Fruit fly (Drosophila melanogaster): ENCODE data around the gene CG18178.

Gene CG18178

dm6 chr3L:9695647-9696046 is 23.3 kb downstream of the CG18178 start (continued):
- TF ChIP-seq pzg (GFP tag; optimal IDR thresholded peaks at IDR 0.05) (no peak), CG17802 (tag; optimal IDR thresholded peaks at IDR 0.05) (no peak), CG11504 (tag; optimal IDR thresholded peaks at IDR 0.05) (peak; percentile 62), ase (GFP tag; IDR thresholded peaks at IDR 0.05) (no peak), CG3163 (GFP tag; optimal IDR thresholded peaks at IDR 0.05) (no peak), org-1 (GFP tag; optimal IDR thresholded peaks at IDR 0.05) (peak; percentile 20), fru (optimal IDR thresholded peaks at IDR 0.05) (no peak), phol (tag; optimal IDR thresholded peaks at IDR 0.05) (peak; percentile 41), row (GFP tag; IDR thresholded peaks at IDR 0.05) (peak; percentile 52; the same call in 2 of the 3 replicates), CG12071 (GFP tag; optimal IDR thresholded peaks at IDR 0.05) (no peak), CG17612 (GFP tag; IDR thresholded peaks at IDR 0.05) (no peak), ap (GFP tag; IDR thresholded peaks at IDR 0.05) (no peak), Lim3 (GFP tag; IDR thresholded peaks at IDR 0.05) (no peak), Drgx (GFP tag; IDR thresholded peaks at IDR 0.05) (0 out of 2 replicates have a peak, but pooled peaks have one; percentile 27), wdn (GFP tag; IDR thresholded peaks at IDR 0.05) (no peak), Xrp1 (GFP tag; IDR thresholded peaks at IDR 0.05) (peak; percentile 26; the same call in 1 of the 2 replicates), CG9215 (GFP tag; IDR thresholded peaks at IDR 0.05) (no peak), CG6175 (GFP tag; IDR thresholded peaks at IDR 0.05) (no peak), bigmax (GFP tag; optimal IDR thresholded peaks at IDR 0.05) (no peak), CG2120 (GFP tag; optimal IDR thresholded peaks at IDR 0.05) (peak; percentile 48), Optix (GFP tag; IDR thresholded peaks at IDR 0.05) (no peak), fd96Cb (tag; optimal IDR thresholded peaks at IDR 0.05) (no peak), Fer1 (GFP tag; optimal IDR thresholded peaks at IDR 0.05) (no peak), CG7786 (GFP tag; optimal IDR thresholded peaks at IDR 0.05) (no peak), lmd (GFP tag; IDR thresholded peaks at IDR 0.05) (peak; percentile 21; the same call in 1 of the 2 replicates), prd (optimal IDR thresholded peaks at IDR 0.05) (no peak), prd (GFP tag; IDR thresholded peaks at IDR 0.05) (0 out of 3 replicates have a peak, but pooled peaks have one; percentile 11), Hmr (GFP tag; optimal IDR thresholded peaks at IDR 0.05) (peak; percentile 46), unpg (GFP tag; optimal IDR thresholded peaks at IDR 0.05) (peak; percentile 41), CG14014 (GFP tag; IDR thresholded peaks at IDR 0.05) (no peak), CG15073 (GFP tag; optimal IDR thresholded peaks at IDR 0.05) (no peak), CG8924 (tag; optimal IDR thresholded peaks at IDR 0.05) (no peak), Sin3A (optimal IDR thresholded peaks at IDR 0.05) (no peak), Oaz (GFP tag; IDR thresholded peaks at IDR 0.05) (no peak), stc (GFP tag; IDR thresholded peaks at IDR 0.05) (no peak), gcm2 (GFP tag; optimal IDR thresholded peaks at IDR 0.05) (no peak), CG1832 (GFP tag; optimal IDR thresholded peaks at IDR 0.05) (no peak), CG10366 (GFP tag; IDR thresholded peaks at IDR 0.05) (peak; percentile 15; the same call in 1 of the 2 replicates), CG17912 (GFP tag; optimal IDR thresholded peaks at IDR 0.05) (no peak), h (optimal IDR thresholded peaks at IDR 0.05) (no peak), NfI (GFP tag; optimal IDR thresholded peaks at IDR 0.05) (peak; percentile 30), Kr (GFP tag; optimal IDR thresholded peaks at IDR 0.05) (no peak), CG5245 (GFP tag; optimal IDR thresholded peaks at IDR 0.05) (no peak), CG2712 (tag; optimal IDR thresholded peaks at IDR 0.05) (peak; percentile 63), Pdp1 (GFP tag; optimal IDR thresholded peaks at IDR 0.05) (peak; percentile 3 to 6), CG3838 (GFP tag; optimal IDR thresholded peaks at IDR 0.05) (no peak), peb (GFP tag; IDR thresholded peaks at IDR 0.05) (no peak), CG3281 (GFP tag; optimal IDR thresholded peaks at IDR 0.05) (peak; percentile 19), crp (GFP tag; optimal IDR thresholded peaks at IDR 0.05) (no peak), cad (GFP tag; optimal IDR thresholded peaks at IDR 0.05) (no peak), CG10147 (GFP tag; optimal IDR thresholded peaks at IDR 0.05) (no peak), CG6254 (GFP tag; optimal IDR thresholded peaks at IDR 0.05) (no peak), B-H2 (GFP tag; optimal IDR thresholded peaks at IDR 0.05) (no peak)

Measured in whole organism, embryonic.